Worm (Caenorhabditis elegans) whole organism, midembryonic: ENCODE data around the gene F26F12.4.

Experiments used
- T22C8.4 ChIP-seq: fragments of 200-800 bp; sonication (Bioruptor generic); IDR thresholded peaks from 2 replicates; pipeline ENCODE4 v1.3.6; 2022; ENCODE audit warnings: missing genetic modification characterization, missing compliant biosample characterization
- tab-1 ChIP-seq: fragments of 200-800 bp; sonication (Bioruptor generic); IDR thresholded peaks from 2 replicates; pipeline ENCODE4 v1.3.6; 2022; ENCODE audit warnings: missing genetic modification characterization, missing compliant biosample characterization
- ztf-29 ChIP-seq: fragments of 200-800 bp; sonication (Bioruptor generic); IDR thresholded peaks from 2 replicates; pipeline ENCODE4 v1.3.6; 2022; ENCODE audit warnings: missing genetic modification reagents, missing genetic modification characterization, missing compliant biosample characterization

ce11 chrV:5838576-5839366 lies 30.4 kb downstream of the F26F12.4 start, which contains the start of gene F26F12.2:
- no peak for TF ChIP-seq T22C8.4 (GFP tag; lab: Robert Waterston, UW)
- TF ChIP-seq ztf-29 (GFP tag; lab: Robert Waterston, UW) = no peak
- TF ChIP-seq tab-1 (GFP tag; lab: Robert Waterston, UW) = no peak
